Worm (Caenorhabditis elegans): Measurements from ENCODE around the gene C06E2.2.

- TF ChIP-seq W03F9.2 (tag; optimal IDR thresholded peaks at IDR 0.05) (no peak), him-1 (tag; optimal IDR thresholded peaks at IDR 0.05) (no peak), dao-5 (tag; optimal IDR thresholded peaks at IDR 0.05) (no peak)
Observed at ce11 chrX:8918792-8919191, 39.3 kb downstream of the C06E2.2 start.

Data from whole organism, L4/young adult.